Fruit fly (Drosophila melanogaster): ENCODE results near the gene Cpr78Cc.

Gene Cpr78Cc

DNA sequence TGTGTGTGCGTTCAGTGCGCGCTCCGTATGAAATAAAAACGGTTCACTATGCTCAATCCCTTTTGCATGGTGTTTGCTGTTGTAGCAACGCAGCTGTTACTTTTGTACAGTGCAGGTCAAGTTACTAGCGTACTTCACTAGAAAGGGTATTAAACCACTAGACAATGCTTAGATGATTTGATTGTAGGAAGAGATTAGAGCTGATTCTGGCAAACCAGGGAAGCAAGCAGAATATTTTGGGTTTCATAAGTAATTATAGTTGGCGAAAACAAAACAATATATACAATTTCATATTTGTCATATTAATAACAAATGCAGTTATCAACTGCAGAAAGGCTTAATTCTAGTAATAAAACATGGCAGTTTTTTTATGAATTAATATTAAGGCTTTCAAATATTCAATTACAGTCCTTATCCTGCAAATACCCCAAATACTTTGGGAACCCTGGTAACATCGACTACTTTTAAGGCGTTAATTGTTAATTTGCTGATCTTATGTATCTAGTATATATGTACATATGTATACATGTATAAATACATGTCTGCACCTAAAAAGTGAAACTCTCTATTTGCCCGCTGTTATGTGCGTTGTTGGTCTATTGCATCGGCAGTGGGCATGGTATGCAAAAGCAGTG, 46.9 kb downstream of the Cpr78Cc start (continued):
- TF ChIP-seq Lpt (GFP tag; optimal IDR thresholded peaks at IDR 0.05), result no peak
- peak; percentile 64 for TF ChIP-seq CG4424 (GFP tag; optimal IDR thresholded peaks at IDR 0.05)
- TF ChIP-seq crc (GFP tag; optimal IDR thresholded peaks at IDR 0.05), result no peak
- peak; percentile 20 for TF ChIP-seq Bdp1 (GFP tag; optimal IDR thresholded peaks at IDR 0.05)
- TF ChIP-seq usp (GFP tag; optimal IDR thresholded peaks at IDR 0.05), result no peak
- peak; percentile 2 for TF ChIP-seq CG4854 (GFP tag; optimal IDR thresholded peaks at IDR 0.05)
- no peak for TF ChIP-seq salm (tag; optimal IDR thresholded peaks at IDR 0.05)
- no peak for TF ChIP-seq chinmo (GFP tag; IDR thresholded peaks at IDR 0.05; ENCODE audit: partially characterized antibody)
- no peak for TF ChIP-seq danr (GFP tag; IDR thresholded peaks at IDR 0.05)
- TF ChIP-seq fd3F (GFP tag; optimal IDR thresholded peaks at IDR 0.05), result no peak
- TF ChIP-seq Dbx (GFP tag; IDR thresholded peaks at IDR 0.05), result no peak
- TF ChIP-seq CG7271 (tag; optimal IDR thresholded peaks at IDR 0.05), result no peak
- peak; percentile 1 for TF ChIP-seq CG15514 (GFP tag; optimal IDR thresholded peaks at IDR 0.05)
- no peak for TF ChIP-seq CG13894 (tag; optimal IDR thresholded peaks at IDR 0.05)
- TF ChIP-seq lmd (GFP tag; IDR thresholded peaks at IDR 0.05), result 0 out of 2 replicates have a peak, but pooled peaks have one; percentile 17
- TF ChIP-seq CG15696 (tag; optimal IDR thresholded peaks at IDR 0.05), result no peak
- peak; percentile 58 for TF ChIP-seq CG9727 (GFP tag; optimal IDR thresholded peaks at IDR 0.05)
- TF ChIP-seq CG34376 (GFP tag; optimal IDR thresholded peaks at IDR 0.05), result no peak
- TF ChIP-seq fu2 (GFP tag; optimal IDR thresholded peaks at IDR 0.05), result peak; percentile 32
- TF ChIP-seq stwl (tag; optimal IDR thresholded peaks at IDR 0.05), result no peak
- TF ChIP-seq E2f2 (GFP tag; IDR thresholded peaks at IDR 0.05), result no peak
- TF ChIP-seq Rx (GFP tag; IDR thresholded peaks at IDR 0.05), result peak; percentile 37; the same call in 1 of the 2 replicates
- no peak for TF ChIP-seq cad (GFP tag; optimal IDR thresholded peaks at IDR 0.05)
- no peak for TF ChIP-seq btn (GFP tag; optimal IDR thresholded peaks at IDR 0.05)
- no peak for TF ChIP-seq CG9215 (GFP tag; IDR thresholded peaks at IDR 0.05)
- TF ChIP-seq croc (GFP tag; conservative IDR thresholded peaks at IDR 0.05), result no peak
- TF ChIP-seq ssp (GFP tag; IDR thresholded peaks at IDR 0.05), result peak; percentile 42
- TF ChIP-seq CG2678 (tag; optimal IDR thresholded peaks at IDR 0.05), result peak; percentile 32
- TF ChIP-seq CG14710 (tag; optimal IDR thresholded peaks at IDR 0.05), result peak; percentile 40
- no peak for TF ChIP-seq h (optimal IDR thresholded peaks at IDR 0.05)
- TF ChIP-seq E2f1 (GFP tag; IDR thresholded peaks at IDR 0.05), result peak; percentile 46
- peak; percentile 18 for TF ChIP-seq HLH54F (GFP tag; optimal IDR thresholded peaks at IDR 0.05)
- no peak for TF ChIP-seq gfzf (GFP tag; optimal IDR thresholded peaks at IDR 0.05)
- TF ChIP-seq HHEX (GFP tag; optimal IDR thresholded peaks at IDR 0.05), result peak; percentile 42
- TF ChIP-seq CG3838 (GFP tag; optimal IDR thresholded peaks at IDR 0.05), result no peak
- TF ChIP-seq CG18599 (GFP tag; optimal IDR thresholded peaks at IDR 0.05), result no peak
- TF ChIP-seq crp (GFP tag; optimal IDR thresholded peaks at IDR 0.05), result peak in 1 of 2 experiments; percentile 5
- TF ChIP-seq CG16815 (GFP tag; optimal IDR thresholded peaks at IDR 0.05), result peak; percentile 27
- TF ChIP-seq dati (GFP tag; IDR thresholded peaks at IDR 0.05), result no peak
- TF ChIP-seq Sry-δ (GFP tag; optimal IDR thresholded peaks at IDR 0.05), result no peak
- peak; percentile 65 for TF ChIP-seq CG7556 (GFP tag; optimal IDR thresholded peaks at IDR 0.05)
- no peak for TF ChIP-seq CG6854 (GFP tag; optimal IDR thresholded peaks at IDR 0.05)
- no peak for TF ChIP-seq CG13123 (GFP tag; optimal IDR thresholded peaks at IDR 0.05)
- peak; percentile 46; the same call in 1 of the 2 replicates for TF ChIP-seq seq (GFP tag; IDR thresholded peaks at IDR 0.05)
- TF ChIP-seq ara (GFP tag; IDR thresholded peaks at IDR 0.05), result no peak
- TF ChIP-seq fd64A (GFP tag; optimal IDR thresholded peaks at IDR 0.05), result no peak
- peak; percentile 9 for TF ChIP-seq CG17802 (tag; optimal IDR thresholded peaks at IDR 0.05)
- TF ChIP-seq luna (GFP tag; optimal IDR thresholded peaks at IDR 0.05), result no peak
- 0 out of 3 replicates have a peak, but pooled peaks have one; percentile 38 for TF ChIP-seq ken (GFP tag; IDR thresholded peaks at IDR 0.05)
- TF ChIP-seq Med (GFP tag), result peak; percentile 89
- peak; percentile 36 for TF ChIP-seq CG1602 (GFP tag; optimal IDR thresholded peaks at IDR 0.05)
